Fruit fly (Drosophila melanogaster) S2 (cell line): Measurements from ENCODE around the gene CG45067.

Experiments used
- CG8478 ChIP-seq: fragments of >200 bp; optimal IDR thresholded peaks from 2 replicates; lab custom pipeline; 2018
- CTCF ChIP-seq, 2 experiments: fragments of >200 bp; optimal IDR thresholded peaks; 2 replicates each; lab custom pipeline; 2018

DNA sequence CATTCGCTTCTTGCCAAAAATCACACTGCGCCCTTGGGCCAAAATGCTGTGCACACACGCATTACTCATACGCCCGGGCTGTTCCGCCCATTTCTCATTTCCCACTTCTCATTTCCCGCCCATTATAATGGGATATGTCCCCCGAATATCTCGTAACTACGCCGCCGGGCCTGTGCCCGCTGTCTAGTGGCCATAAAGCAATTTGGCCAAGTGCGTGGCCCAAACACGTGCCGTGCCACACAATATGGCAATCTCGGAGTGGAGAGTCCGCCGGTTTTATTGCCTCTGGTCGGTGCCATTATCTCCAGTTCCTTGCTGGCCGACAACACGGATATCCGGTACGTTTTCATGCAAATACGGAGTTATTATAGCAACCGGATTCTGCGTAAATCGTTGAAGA is 37.3 kb downstream of the CG45067 start:
- no peak for TF ChIP-seq CG8478 (lab: Kevin White, UChicago)
- TF ChIP-seq CTCF (optimal IDR thresholded peaks at IDR 0.05; lab: Kevin White, UChicago), result no peak
